Fruit fly (Drosophila melanogaster) whole organism, embryonic: ENCODE results near the gene CG7366.

Source experiments
- Antp ChIP-seq: fragments of 200-800 bp; sonication (Bioruptor generic); optimal IDR thresholded peaks from 3 replicates; lab custom pipeline; 2016; ENCODE audit warnings: missing biosample characterization, missing genetic modification characterization
- Bdp1 ChIP-seq: fragments of 200-800 bp; sonication (Bioruptor generic); optimal IDR thresholded peaks from 3 replicates; lab custom pipeline; 2016; ENCODE audit warnings: missing biosample characterization, missing genetic modification characterization
- CG10147 ChIP-seq: fragments of 200-800 bp; sonication (Bioruptor generic); optimal IDR thresholded peaks from 2 replicates; lab custom pipeline; 2019; ENCODE audit warnings: missing biosample characterization, mild to moderate bottlenecking, missing genetic modification characterization, moderate library complexity
- CG10462 ChIP-seq: fragments of 200-800 bp; sonication (Bioruptor generic); optimal IDR thresholded peaks from 2 replicates; lab custom pipeline; 2016; ENCODE audit warnings: missing biosample characterization, missing genetic modification characterization
- CG10979 ChIP-seq: fragments of 200-800 bp; sonication (Bioruptor generic); optimal IDR thresholded peaks from 2 replicates; lab custom pipeline; 2018; ENCODE audit warnings: missing biosample characterization, mild to moderate bottlenecking, missing genetic modification characterization, moderate library complexity
- CG12391 ChIP-seq: fragments of 200-800 bp; sonication (Bioruptor generic); optimal IDR thresholded peaks from 3 replicates; lab custom pipeline; 2018; ENCODE audit warnings: missing biosample characterization, mild to moderate bottlenecking, missing genetic modification characterization, moderate library complexity
- CG12942 ChIP-seq: fragments of 200-800 bp; sonication (Bioruptor generic); optimal IDR thresholded peaks from 3 replicates; lab custom pipeline; 2016; ENCODE audit warnings: missing biosample characterization, missing genetic modification characterization
- CG13624 ChIP-seq: fragments of 200-800 bp; sonication (Bioruptor generic); optimal IDR thresholded peaks from 2 replicates; lab custom pipeline; 2016; ENCODE audit warnings: missing biosample characterization, missing genetic modification characterization
- CG16863 ChIP-seq: fragments of 200-800 bp; sonication (Bioruptor generic); optimal IDR thresholded peaks from 3 replicates; lab custom pipeline; 2016; ENCODE audit warnings: missing biosample characterization, missing genetic modification characterization
- CG17568 ChIP-seq: fragments of 200-800 bp; sonication (Bioruptor generic); optimal IDR thresholded peaks from 2 replicates; lab custom pipeline; 2018; ENCODE audit warnings: missing biosample characterization, mild to moderate bottlenecking, missing genetic modification characterization, moderate library complexity
- CG3065 ChIP-seq: fragments of 200-800 bp; sonication (Bioruptor generic); optimal IDR thresholded peaks from 2 replicates; lab custom pipeline; 2016; ENCODE audit warnings: missing biosample characterization, missing genetic modification characterization
- CG31365 ChIP-seq: fragments of 200-800 bp; sonication (Bioruptor generic); optimal IDR thresholded peaks from 2 replicates; lab custom pipeline; 2018; ENCODE audit warnings: missing biosample characterization, mild to moderate bottlenecking, missing genetic modification characterization
- CG33213 ChIP-seq: fragments of 200-800 bp; sonication (Bioruptor generic); optimal IDR thresholded peaks from 3 replicates; lab custom pipeline; 2016; ENCODE audit warnings: missing biosample characterization, missing genetic modification characterization
- CG33557 ChIP-seq: fragments of 200-800 bp; sonication (Bioruptor generic); optimal IDR thresholded peaks from 2 replicates; lab custom pipeline; 2019; ENCODE audit warnings: missing biosample characterization, mild to moderate bottlenecking, missing genetic modification characterization, moderate library complexity
- CG34376 ChIP-seq: fragments of 200-800 bp; sonication (Bioruptor generic); optimal IDR thresholded peaks from 2 replicates; lab custom pipeline; 2018; ENCODE audit warnings: missing biosample characterization, mild to moderate bottlenecking, missing genetic modification characterization
- CG34422 ChIP-seq: fragments of 200-800 bp; sonication (Bioruptor generic); IDR thresholded peaks from 3 replicates; pipeline ENCODE4 v1.3.6; 2022; ENCODE audit warnings: missing biosample characterization, missing genetic modification characterization
- CG4282 ChIP-seq: fragments of 200-800 bp; sonication (Bioruptor generic); optimal IDR thresholded peaks from 2 replicates; lab custom pipeline; 2016; ENCODE audit warnings: missing biosample characterization, missing genetic modification characterization
- CG6175 ChIP-seq: fragments of 200-800 bp; sonication (Bioruptor generic); IDR thresholded peaks from 3 replicates; pipeline ENCODE4 v1.3.6; 2022; ENCODE audit warnings: missing biosample characterization, missing genetic modification characterization
- CG6272 ChIP-seq: fragments of 200-800 bp; sonication (Bioruptor generic); IDR thresholded peaks from 2 replicates; pipeline ENCODE4 v1.3.6; 2022; ENCODE audit warnings: missing biosample characterization, missing genetic modification characterization
- CG6683 ChIP-seq: fragments of 200-800 bp; sonication (Bioruptor generic); optimal IDR thresholded peaks from 2 replicates; lab custom pipeline; 2017; ENCODE audit warnings: missing biosample characterization, mild to moderate bottlenecking, missing genetic modification characterization, missing genetic modification reagents
- CG7928 ChIP-seq: fragments of 200-800 bp; sonication (Bioruptor generic); optimal IDR thresholded peaks from 2 replicates; lab custom pipeline; 2017; ENCODE audit warnings: missing biosample characterization, mild to moderate bottlenecking, missing genetic modification characterization
- CG7987 ChIP-seq: fragments of 200-800 bp; sonication (Bioruptor generic); optimal IDR thresholded peaks from 2 replicates; lab custom pipeline; 2018; ENCODE audit warnings: missing biosample characterization, mild to moderate bottlenecking, missing genetic modification characterization, moderate library complexity
- CG8281 ChIP-seq: fragments of 200-800 bp; sonication (Bioruptor generic); optimal IDR thresholded peaks from 2 replicates; lab custom pipeline; 2018; ENCODE audit warnings: missing biosample characterization, mild to moderate bottlenecking, missing genetic modification characterization, moderate library complexity
- CG8388 ChIP-seq: fragments of 200-800 bp; sonication (Bioruptor generic); optimal IDR thresholded peaks from 2 replicates; lab custom pipeline; 2019; ENCODE audit warnings: missing biosample characterization, mild to moderate bottlenecking, missing genetic modification characterization, moderate library complexity
- CoRest ChIP-seq: fragments of 200-800 bp; sonication (Bioruptor generic); optimal IDR thresholded peaks from 3 replicates; lab custom pipeline; 2018; ENCODE audit warnings: missing biosample characterization, mild to moderate bottlenecking, missing genetic modification characterization, moderate library complexity
- CrebB ChIP-seq: fragments of 200-800 bp; sonication (Bioruptor generic); optimal IDR thresholded peaks from 3 replicates; lab custom pipeline; 2018; ENCODE audit warnings: missing biosample characterization, mild to moderate bottlenecking, missing genetic modification characterization
- Dref ChIP-seq: fragments of 200-800 bp; sonication (Bioruptor generic); IDR thresholded peaks from 2 replicates; pipeline ENCODE4 v1.3.6; 2022; ENCODE audit warnings: missing biosample characterization, missing genetic modification characterization
- Drgx ChIP-seq: fragments of 200-800 bp; sonication (Bioruptor generic); IDR thresholded peaks from 2 replicates; pipeline ENCODE4 v1.3.6; 2022; ENCODE audit warnings: missing biosample characterization, missing genetic modification characterization
- H2.0 ChIP-seq: fragments of 200-800 bp; sonication (Bioruptor generic); IDR thresholded peaks from 2 replicates; pipeline ENCODE4 v1.3.6; 2022; ENCODE audit warnings: missing biosample characterization, missing genetic modification characterization
- Hmr ChIP-seq: fragments of 200-800 bp; sonication (Bioruptor generic); optimal IDR thresholded peaks from 3 replicates; lab custom pipeline; 2017; ENCODE audit warnings: mild to moderate bottlenecking, missing biosample characterization, missing genetic modification reagents, missing genetic modification characterization
- Hsf ChIP-seq: fragments of 200-800 bp; sonication (Bioruptor generic); optimal IDR thresholded peaks from 3 replicates; lab custom pipeline; 2016; ENCODE audit warnings: missing biosample characterization, missing genetic modification characterization
- MESR4 ChIP-seq: fragments of 200-800 bp; sonication (Bioruptor generic); optimal IDR thresholded peaks from 2 replicates; lab custom pipeline; 2018; ENCODE audit warnings: missing biosample characterization, mild to moderate bottlenecking, missing genetic modification characterization, moderate library complexity
- Xbp1 ChIP-seq: fragments of 200-800 bp; sonication (Bioruptor generic); optimal IDR thresholded peaks from 3 replicates; lab custom pipeline; 2016; ENCODE audit warnings: missing biosample characterization, mild to moderate bottlenecking, missing genetic modification characterization
- ci ChIP-seq: fragments of 200-800 bp; sonication (Bioruptor generic); IDR thresholded peaks from 3 replicates; pipeline ENCODE4 v1.3.6; 2022; ENCODE audit warnings: missing biosample characterization, missing genetic modification characterization
- corto ChIP-seq: fragments of 200-800 bp; sonication (Bioruptor generic); optimal IDR thresholded peaks from 2 replicates; lab custom pipeline; 2016; ENCODE audit warnings: missing biosample characterization, mild to moderate bottlenecking, missing genetic modification characterization, moderate library complexity
- esg ChIP-seq: fragments of 200-800 bp; sonication (Bioruptor generic); conservative IDR thresholded peaks from 2 replicates; pipeline ENCODE4 v1.3.6; 2022; ENCODE audit warnings: missing biosample characterization, missing genetic modification characterization
- eyg ChIP-seq: fragments of 200-800 bp; sonication (Bioruptor generic); optimal IDR thresholded peaks from 3 replicates; lab custom pipeline; 2016; ENCODE audit warnings: missing biosample characterization, missing genetic modification characterization
- fru ChIP-seq: fragments of >200 bp; optimal IDR thresholded peaks from 2 replicates; lab custom pipeline; 2017
- grn ChIP-seq: fragments of 200-800 bp; sonication (Bioruptor generic); optimal IDR thresholded peaks from 3 replicates; lab custom pipeline; 2017; ENCODE audit warnings: missing biosample characterization, missing genetic modification characterization
- nmo ChIP-seq: fragments of 200-800 bp; sonication (Bioruptor generic); optimal IDR thresholded peaks from 2 replicates; lab custom pipeline; 2018; ENCODE audit warnings: missing biosample characterization, mild to moderate bottlenecking, missing genetic modification characterization, moderate library complexity
- nom ChIP-seq: fragments of 200-800 bp; sonication (Bioruptor generic); optimal IDR thresholded peaks from 2 replicates; lab custom pipeline; 2017; ENCODE audit warnings: missing biosample characterization, missing genetic modification characterization, mild to moderate bottlenecking, moderate library complexity, missing genetic modification reagents
- pzg ChIP-seq: fragments of 200-800 bp; sonication (Bioruptor generic); optimal IDR thresholded peaks from 3 replicates; lab custom pipeline; 2018; ENCODE audit warnings: missing biosample characterization, mild to moderate bottlenecking, missing genetic modification characterization, moderate library complexity
- row ChIP-seq: fragments of 200-800 bp; sonication (Bioruptor generic); IDR thresholded peaks from 3 replicates; pipeline ENCODE4 v1.3.6; 2022; ENCODE audit warnings: missing biosample characterization, missing genetic modification characterization
- run ChIP-seq: fragments of 200-800 bp; sonication (Bioruptor generic); optimal IDR thresholded peaks from 3 replicates; lab custom pipeline; 2018; ENCODE audit warnings: missing biosample characterization, mild to moderate bottlenecking, missing genetic modification characterization
- scrt ChIP-seq: fragments of 200-800 bp; sonication (Bioruptor generic); optimal IDR thresholded peaks from 2 replicates; lab custom pipeline; 2018; ENCODE audit warnings: missing biosample characterization, mild to moderate bottlenecking, missing genetic modification characterization, moderate library complexity
- sna ChIP-seq: fragments of 200-800 bp; sonication (Bioruptor generic); IDR thresholded peaks from 2 replicates; pipeline ENCODE4 v1.3.6; 2022; ENCODE audit warnings: missing biosample characterization, missing genetic modification characterization; ENCODE audit not compliant: partially characterized antibody
- so ChIP-seq: fragments of 200-800 bp; sonication (Bioruptor generic); IDR thresholded peaks from 3 replicates; pipeline ENCODE4 v1.3.6; 2022; ENCODE audit warnings: missing biosample characterization, missing genetic modification characterization
- toy ChIP-seq: fragments of 200-800 bp; sonication (Bioruptor generic); IDR thresholded peaks from 2 replicates; pipeline ENCODE4 v1.3.6; 2022; ENCODE audit warnings: missing biosample characterization, missing genetic modification characterization
- vnd ChIP-seq: fragments of 200-800 bp; sonication (Bioruptor generic); IDR thresholded peaks from 3 replicates; pipeline ENCODE4 v1.3.6; 2022; ENCODE audit warnings: missing biosample characterization, missing genetic modification characterization; ENCODE audit not compliant: partially characterized antibody
- zf30C ChIP-seq: fragments of 200-800 bp; sonication (Bioruptor generic); optimal IDR thresholded peaks from 3 replicates; lab custom pipeline; 2018; ENCODE audit warnings: missing biosample characterization, mild to moderate bottlenecking, missing genetic modification characterization

The CG7366 gene

dm6 chr3L:8197779-8198279 is 4.4 kb downstream of the CG7366 start, which contains the start of the genes UbcE2M and Dhps (continued):
- peak; percentile 2 for TF ChIP-seq CG7987 (GFP tag; lab: Kevin White, UChicago)
- peak; percentile 23 for TF ChIP-seq CG8281 (tag; lab: Kevin White, UChicago)
- TF ChIP-seq CG6272 (GFP tag; lab: Robert Waterston, UW) = peak; percentile 81
- no peak for TF ChIP-seq grn (GFP tag; lab: Kevin White, UChicago)
- peak; percentile 55 for TF ChIP-seq pzg (GFP tag; lab: Kevin White, UChicago)
- TF ChIP-seq CG31365 (tag; lab: Kevin White, UChicago) = no peak
- TF ChIP-seq CG3065 (GFP tag; lab: Kevin White, UChicago) = peak; percentile 10
- no peak for TF ChIP-seq ci (GFP tag; lab: Robert Waterston, UW)
- peak; percentile 92 for TF ChIP-seq CoRest (tag; lab: Kevin White, UChicago)
- peak; percentile 75; the same call in 1 of the 3 replicates for TF ChIP-seq CG6175 (GFP tag; lab: Robert Waterston, UW)
- peak; percentile 66 for TF ChIP-seq CG8388
- peak; percentile 80 for TF ChIP-seq nmo
- TF ChIP-seq CG34376 (GFP tag; lab: Kevin White, UChicago) = peak; percentile 11
- no peak for TF ChIP-seq MESR4
- peak; percentile 93 for TF ChIP-seq row (GFP tag; lab: Robert Waterston, UW)
- TF ChIP-seq CG7928 (GFP tag; lab: Kevin White, UChicago) = peak; percentile 91
- peak; percentile 36 for TF ChIP-seq eyg (GFP tag; lab: Kevin White, UChicago)
- TF ChIP-seq Bdp1 (GFP tag; lab: Kevin White, UChicago) = no peak
- TF ChIP-seq esg = peak; percentile 66
- peak; percentile 27 for TF ChIP-seq nom (GFP tag; lab: Kevin White, UChicago)
- TF ChIP-seq scrt (GFP tag; lab: Kevin White, UChicago) = peak; percentile 79
- TF ChIP-seq Hsf (GFP tag; lab: Kevin White, UChicago) = peak; percentile 49
- peak; percentile 60 for TF ChIP-seq CG10979 (tag; lab: Kevin White, UChicago)
- peak; percentile 80 for TF ChIP-seq Dref (GFP tag; lab: Robert Waterston, UW)
- no peak for TF ChIP-seq run (tag; lab: Kevin White, UChicago)
- no peak; the same call in 1 of the 2 replicates for TF ChIP-seq Drgx
- TF ChIP-seq CG10462 = no peak
- TF ChIP-seq sna (GFP tag; lab: Robert Waterston, UW) = peak; percentile 60
- peak; percentile 35; the same call in 1 of the 3 replicates for TF ChIP-seq CG34422 (GFP tag; lab: Robert Waterston, UW)
- no peak for TF ChIP-seq fru
- peak; percentile 79 for TF ChIP-seq CG10147 (GFP tag; lab: Kevin White, UChicago)
- peak; percentile 53 for TF ChIP-seq CG12942
- no peak for TF ChIP-seq Hmr (GFP tag; lab: Kevin White, UChicago)
- TF ChIP-seq H2.0 (GFP tag; lab: Robert Waterston, UW) = peak; percentile 54
- peak; percentile 77 for TF ChIP-seq Xbp1 (GFP tag; lab: Kevin White, UChicago)
- peak; percentile 31 for TF ChIP-seq CG13624 (GFP tag; lab: Kevin White, UChicago)
- TF ChIP-seq CG4282 (GFP tag; lab: Kevin White, UChicago) = no peak
- no peak for TF ChIP-seq toy (GFP tag; lab: Robert Waterston, UW)
- TF ChIP-seq Antp (GFP tag; lab: Kevin White, UChicago) = peak; percentile 53
- peak; percentile 58 for TF ChIP-seq CG6683 (GFP tag; lab: Kevin White, UChicago)
- no peak for TF ChIP-seq CrebB (tag; lab: Kevin White, UChicago)
- no peak for TF ChIP-seq zf30C (GFP tag; lab: Kevin White, UChicago)
- no peak for TF ChIP-seq corto (GFP tag; lab: Kevin White, UChicago)
- peak; percentile 66 for TF ChIP-seq CG33557 (GFP tag; lab: Kevin White, UChicago)
- peak; percentile 87 for TF ChIP-seq CG12391 (tag; lab: Kevin White, UChicago)
- no peak; the same call in 2 of the 3 replicates for TF ChIP-seq so (GFP tag; lab: Robert Waterston, UW)
- peak; percentile 67 for TF ChIP-seq vnd (GFP tag; lab: Robert Waterston, UW)
- no peak for TF ChIP-seq CG16863 (GFP tag; lab: Kevin White, UChicago)
- TF ChIP-seq CG17568 (GFP tag; lab: Kevin White, UChicago) = no peak
- no peak for TF ChIP-seq CG33213 (GFP tag; lab: Kevin White, UChicago)
